Worm (Caenorhabditis elegans): ENCODE data around the gene srd-59.

The srd-59 gene

ce11 chrII:7255614-7256162 lies 50.2 kb downstream of the srd-59 start, which contains the start of gene F32A5.8:
Gene F32A5.8, plus strand, starts transcription at chrII:7256112.
- TF ChIP-seq pbrm-1 (GFP tag; IDR thresholded peaks at IDR 0.05): peak; percentile 29; the same call in 1 of the 2 replicates
- no peak for TF ChIP-seq mxl-1 (tag; optimal IDR thresholded peaks at IDR 0.05)
- TF ChIP-seq chd-7 (tag; optimal IDR thresholded peaks at IDR 0.05): no peak
- TF ChIP-seq xnd-1 (tag; optimal IDR thresholded peaks at IDR 0.05): no peak
- no peak for TF ChIP-seq aptf-3 (GFP tag; IDR thresholded peaks at IDR 0.05)
- TF ChIP-seq ztf-22 (GFP tag; optimal IDR thresholded peaks at IDR 0.05): no peak
- TF ChIP-seq ekl-4 (GFP tag; IDR thresholded peaks at IDR 0.05): 0 out of 2 replicates have a peak, but pooled peaks have one; percentile 36
- TF ChIP-seq K11D2.4 (GFP tag; IDR thresholded peaks at IDR 0.05): no peak
- TF ChIP-seq dpff-1 (tag; optimal IDR thresholded peaks at IDR 0.05): no peak
- no peak for TF ChIP-seq mcd-1 (GFP tag; IDR thresholded peaks at IDR 0.05)
- no peak for TF ChIP-seq snpc-3.4 (tag; optimal IDR thresholded peaks at IDR 0.05)
- 0 out of 2 replicates have a peak, but pooled peaks have one; percentile 16 for TF ChIP-seq hmg-1.2 (GFP tag; IDR thresholded peaks at IDR 0.05)
- TF ChIP-seq let-526 (GFP tag; IDR thresholded peaks at IDR 0.05): no peak
- no peak for TF ChIP-seq F39B2.1 (GFP tag; IDR thresholded peaks at IDR 0.05)
- no peak for TF ChIP-seq tlf-1 (GFP tag; optimal IDR thresholded peaks at IDR 0.05)
- TF ChIP-seq egl-44 (GFP tag; IDR thresholded peaks at IDR 0.05): no peak
- peak; percentile 82 for TF ChIP-seq nhr-80 (tag; optimal IDR thresholded peaks at IDR 0.05)
- TF ChIP-seq K12H6.12 (tag; optimal IDR thresholded peaks at IDR 0.05): no peak
- no peak for TF ChIP-seq F55B11.4 (tag; optimal IDR thresholded peaks at IDR 0.05; ENCODE audit: borderline replicate concordance, insufficient read depth)
- no peak for TF ChIP-seq F22D6.2 (tag; optimal IDR thresholded peaks at IDR 0.05)
- TF ChIP-seq F23B12.7 (tag; optimal IDR thresholded peaks at IDR 0.05; ENCODE audit: insufficient read depth): no peak
- TF ChIP-seq nfyb-1 (GFP tag; IDR thresholded peaks at IDR 0.05): 0 out of 2 replicates have a peak, but pooled peaks have one; percentile 15
- no peak for TF ChIP-seq B0261.1 (tag; optimal IDR thresholded peaks at IDR 0.05)
- no peak for TF ChIP-seq hlh-26 (GFP tag; conservative IDR thresholded peaks at IDR 0.05)
- TF ChIP-seq attf-3 (GFP tag; conservative IDR thresholded peaks at IDR 0.05): 0 out of 2 replicates have a peak, but pooled peaks have one; percentile 23
- peak; percentile 15 for TF ChIP-seq attf-5 (GFP tag; optimal IDR thresholded peaks at IDR 0.05)
- TF ChIP-seq him-1 (tag; optimal IDR thresholded peaks at IDR 0.05): no peak
